Worm (Caenorhabditis elegans): ENCODE data around the gene ocr-3.

The ocr-3 gene

DNA sequence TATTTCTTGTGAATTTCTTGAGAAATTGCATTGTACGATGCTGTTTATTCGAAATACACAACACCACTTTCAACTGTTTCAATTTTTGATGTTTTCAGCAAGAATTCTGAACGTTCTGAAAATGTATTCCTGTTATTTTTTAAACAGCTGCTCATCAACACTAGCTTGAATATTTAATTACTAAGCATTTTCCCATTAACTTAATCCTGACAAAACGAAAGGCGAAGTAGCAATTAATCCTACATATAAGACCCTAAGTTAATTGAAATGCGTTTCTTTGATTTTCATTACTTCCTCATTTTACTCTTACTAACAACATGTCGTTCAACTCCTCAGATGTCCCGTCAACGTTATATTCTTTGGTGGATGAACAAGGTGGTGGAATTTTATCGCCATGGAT, at the start of gene ocr-3:
Gene ocr-3 (plus strand): TSS at position 301 of the 400 bp plus-strand sequence.
- no peak for TF ChIP-seq unc-62 (GFP tag; optimal IDR thresholded peaks at IDR 0.05)

DNA sequence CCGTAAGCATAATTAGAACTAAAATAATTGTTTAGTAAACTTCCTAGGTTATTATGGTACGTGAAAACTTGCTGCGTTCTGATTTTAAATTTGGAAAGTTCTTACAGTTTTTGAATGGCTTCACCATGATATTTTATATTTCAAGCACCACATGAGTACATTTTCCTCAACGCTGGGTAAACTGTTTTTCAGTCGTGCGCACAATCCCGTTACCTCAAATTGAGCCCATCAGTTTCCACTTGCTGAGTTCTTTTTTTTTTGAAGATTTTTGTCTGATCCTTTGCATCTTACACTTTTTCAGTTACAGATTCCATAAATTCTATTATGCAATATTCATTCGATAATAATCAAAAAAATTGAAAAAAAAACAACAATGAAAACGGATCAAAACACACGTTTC, 48.0 kb upstream of the ocr-3 start:
- no peak for TF ChIP-seq unc-62 (GFP tag; optimal IDR thresholded peaks at IDR 0.05)

DNA sequence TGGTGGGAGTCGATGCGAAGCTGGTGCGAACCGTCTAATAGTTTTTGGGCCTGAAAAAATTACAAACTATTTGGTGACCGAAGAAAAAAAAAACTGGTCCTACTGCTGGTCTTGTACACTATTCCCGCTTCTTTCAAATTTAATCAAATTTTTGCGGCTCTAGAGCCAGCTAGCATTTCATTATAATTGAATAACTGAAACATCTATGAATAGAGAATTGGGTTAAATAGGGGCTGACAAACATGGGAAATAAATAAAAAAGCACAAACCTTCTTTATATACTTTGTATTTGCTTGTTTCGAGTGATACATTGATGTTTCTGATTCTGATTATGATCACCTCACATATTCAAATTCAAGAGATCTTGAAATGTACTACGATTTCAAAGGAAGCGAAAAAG, 43.4 kb upstream of the ocr-3 start:
- no peak for TF ChIP-seq unc-62 (GFP tag; optimal IDR thresholded peaks at IDR 0.05)

DNA sequence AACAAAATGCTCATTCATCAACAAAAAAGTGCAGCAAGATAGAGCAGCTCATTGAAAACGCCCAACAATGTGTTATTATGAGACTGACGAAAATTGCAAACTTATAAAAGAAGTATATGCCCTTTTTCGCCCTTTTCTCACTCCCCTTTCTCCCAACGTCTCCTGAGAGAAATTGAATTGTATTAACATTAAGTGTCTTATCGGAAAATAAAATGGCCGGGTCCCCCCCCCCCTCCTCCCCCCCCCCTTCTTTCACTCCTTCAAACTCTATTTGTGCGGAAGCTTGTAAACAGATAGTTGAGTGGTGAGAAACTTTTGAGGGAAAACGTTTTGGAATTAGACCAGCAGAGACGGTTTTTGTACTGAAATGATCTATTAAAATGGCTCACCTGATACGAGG, 41.8 kb upstream of the ocr-3 start:
- no peak for TF ChIP-seq unc-62 (GFP tag; optimal IDR thresholded peaks at IDR 0.05)

DNA sequence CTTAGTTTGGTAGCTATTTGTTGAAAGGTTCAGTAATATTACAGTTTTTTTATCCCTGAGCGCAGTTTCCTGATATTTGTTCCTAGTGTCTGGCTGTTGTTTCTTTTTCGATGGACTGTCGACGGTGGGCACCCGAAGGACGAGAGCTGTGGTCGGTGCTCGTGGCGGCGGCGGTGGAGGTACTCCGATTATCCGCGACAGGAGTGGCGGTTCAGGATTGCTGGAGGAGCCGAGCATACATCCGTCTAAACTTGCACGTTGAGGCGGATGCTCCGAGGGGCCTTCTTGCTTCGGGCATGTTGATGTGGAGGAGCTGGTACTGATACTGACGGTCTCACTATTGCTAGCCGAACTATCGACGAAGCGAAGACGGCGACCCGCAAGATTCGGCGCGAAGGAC, 41.2 kb upstream of the ocr-3 start:
- no peak for TF ChIP-seq unc-62 (GFP tag; optimal IDR thresholded peaks at IDR 0.05)

DNA sequence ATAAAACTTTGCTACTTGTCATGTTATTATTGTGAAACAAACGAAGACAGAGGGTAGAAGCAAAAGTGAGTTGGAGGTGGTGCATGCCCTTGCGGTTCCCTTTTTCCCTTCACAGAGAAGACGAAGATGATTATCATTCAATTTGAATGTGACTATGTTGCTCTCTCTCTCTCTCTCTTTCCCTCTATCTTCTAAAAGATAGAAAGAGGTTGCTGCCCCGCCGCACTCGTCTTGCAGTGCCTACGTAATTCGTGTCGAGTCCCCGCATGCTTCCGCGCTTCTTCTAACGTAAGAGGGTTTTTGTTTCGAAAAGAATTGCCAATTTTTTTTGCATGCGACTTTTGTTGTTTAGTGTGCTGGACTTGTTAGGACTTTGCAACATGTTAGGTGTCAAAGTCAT, 40.3 kb upstream of the ocr-3 start:
- TF ChIP-seq unc-62 (GFP tag; optimal IDR thresholded peaks at IDR 0.05), result no peak

DNA sequence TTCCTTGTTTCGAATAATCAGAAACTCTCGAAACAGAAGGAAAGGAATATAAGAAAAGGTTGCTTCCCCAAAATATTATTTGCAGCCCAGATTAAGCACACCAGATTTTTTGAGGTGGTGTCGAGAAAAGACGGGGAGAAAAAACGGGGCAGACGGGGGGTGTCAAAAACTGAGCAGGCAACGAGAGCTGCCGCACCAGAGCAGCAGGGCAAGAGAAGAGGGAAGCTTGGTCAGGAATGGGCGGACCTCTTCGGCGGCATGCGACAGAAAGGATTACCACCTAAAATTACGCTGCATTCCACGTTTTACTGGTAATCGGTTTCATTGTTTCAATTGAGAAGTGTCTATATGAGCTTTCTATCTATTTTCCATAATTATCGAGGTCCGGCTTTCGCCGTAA, 36.5 kb upstream of the ocr-3 start:
- no peak for TF ChIP-seq unc-62 (GFP tag; optimal IDR thresholded peaks at IDR 0.05)

DNA sequence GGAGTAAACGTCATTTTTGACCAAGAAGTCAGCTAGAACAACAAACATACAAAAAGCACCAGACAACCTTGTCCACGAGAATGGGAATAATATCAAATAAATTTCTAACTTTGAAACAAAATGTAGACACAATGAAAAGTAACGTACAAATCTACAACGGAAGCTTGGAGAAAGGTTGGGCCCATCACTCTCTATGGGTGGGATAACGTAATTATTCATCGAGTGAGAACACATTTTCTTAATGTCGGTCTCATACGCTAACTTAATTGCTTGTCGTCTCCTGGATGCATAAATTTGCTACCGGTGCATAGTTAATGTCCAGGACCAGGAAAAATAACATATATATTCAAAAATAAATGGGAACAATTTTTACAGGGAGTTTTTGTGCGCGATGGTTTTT, 35.3 kb upstream of the ocr-3 start:
- TF ChIP-seq unc-62 (GFP tag; optimal IDR thresholded peaks at IDR 0.05), result no peak

DNA sequence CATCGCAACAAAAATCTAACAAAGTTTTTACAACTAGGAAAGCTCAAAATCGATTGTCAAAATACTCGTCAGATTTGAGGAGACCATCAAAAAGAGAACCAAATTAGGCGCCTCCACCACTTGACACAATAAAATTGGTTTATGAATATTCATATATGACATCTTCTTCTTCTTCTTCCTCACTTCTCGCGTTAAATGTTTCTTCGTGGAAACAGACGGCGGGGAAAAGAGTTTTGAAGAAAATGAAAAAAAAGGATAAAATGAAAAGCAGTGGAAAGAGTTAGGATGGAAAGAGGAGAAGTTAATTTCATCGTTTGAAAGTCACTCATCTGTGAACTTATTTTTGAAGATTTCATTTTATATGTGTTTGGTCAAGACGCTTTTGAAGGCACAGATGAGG, 33.6 kb upstream of the ocr-3 start:
- no peak for TF ChIP-seq unc-62 (GFP tag; optimal IDR thresholded peaks at IDR 0.05)

DNA sequence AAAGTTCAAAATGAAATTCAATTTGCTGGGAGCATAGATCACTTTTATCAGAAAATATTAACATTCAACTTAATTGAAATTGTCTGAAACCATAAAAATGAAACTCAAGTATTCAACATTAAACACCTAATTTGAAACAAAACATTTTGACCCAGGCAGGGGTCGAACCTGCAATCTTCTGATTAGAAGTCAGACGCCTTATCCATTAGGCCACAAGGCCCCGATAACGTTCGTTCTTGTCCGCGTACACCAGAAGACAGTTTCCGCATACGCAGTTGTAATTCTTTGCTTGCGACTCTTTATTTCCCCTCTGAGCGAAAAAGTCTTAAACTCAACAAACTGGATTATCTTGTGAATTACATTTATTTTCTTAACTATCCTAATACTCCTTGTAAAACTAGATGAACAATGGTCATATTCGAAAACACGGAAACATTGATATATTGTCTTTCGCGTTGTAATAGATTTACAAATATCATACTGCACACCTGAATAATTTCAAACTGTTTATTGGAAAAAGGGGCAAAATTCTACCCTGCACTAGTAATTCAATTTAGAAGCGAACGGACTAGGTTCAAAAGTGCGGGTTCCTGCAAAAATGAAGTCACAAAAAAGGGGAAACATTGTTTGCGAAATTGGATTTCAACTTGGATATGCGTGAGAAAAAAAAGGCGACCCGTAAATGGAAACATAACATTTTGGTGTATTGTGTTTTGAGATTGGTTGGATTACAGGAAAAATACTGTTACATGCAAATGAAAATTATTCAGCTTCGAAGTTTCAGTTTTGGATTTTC, 21.9 kb upstream of the ocr-3 start:
- no peak for TF ChIP-seq unc-62 (GFP tag; optimal IDR thresholded peaks at IDR 0.05)

DNA sequence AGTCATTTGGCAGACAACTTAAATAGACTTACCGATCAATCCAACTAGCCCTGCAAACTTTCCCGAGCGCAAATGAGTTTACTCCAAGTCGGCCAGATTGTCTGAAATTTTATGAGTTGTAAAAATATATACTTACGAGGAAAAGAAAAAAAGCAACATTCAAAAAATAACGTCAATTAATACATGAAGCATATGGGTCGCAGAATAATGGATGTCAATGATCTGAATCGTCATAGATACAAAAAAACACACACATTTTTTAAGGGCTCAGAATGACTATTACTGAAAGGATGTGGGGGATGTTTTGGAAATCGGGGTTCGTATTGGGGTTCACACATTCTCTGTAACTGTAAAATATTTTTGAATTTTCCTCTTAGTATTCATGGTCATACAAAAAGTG, 20.9 kb upstream of the ocr-3 start, which contains the start of gene unc-7:
Gene unc-7 (minus strand): TSS at position 101 of the 400 bp plus-strand sequence.
- TF ChIP-seq unc-62 (GFP tag; optimal IDR thresholded peaks at IDR 0.05), result no peak

DNA sequence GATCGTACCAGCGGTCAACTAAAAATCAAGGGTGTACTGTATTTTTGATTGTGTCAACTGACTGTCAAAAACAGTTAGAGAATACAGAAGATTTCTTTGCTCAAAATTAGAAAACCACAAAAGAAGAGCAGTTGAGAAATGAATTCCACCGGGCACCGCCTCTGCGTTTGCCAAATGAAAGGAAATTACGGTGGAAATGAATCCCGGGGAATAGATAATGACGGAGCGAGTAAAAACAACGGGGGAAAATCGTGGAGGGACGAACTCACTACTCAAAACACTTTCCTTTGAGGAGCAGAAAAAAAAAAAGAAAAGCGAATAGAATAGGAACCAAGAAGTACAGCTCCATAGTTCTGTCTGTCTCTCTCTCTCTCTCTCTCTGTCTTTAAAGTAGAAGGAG, 20.1 kb upstream of the ocr-3 start:
- TF ChIP-seq unc-62 (GFP tag; optimal IDR thresholded peaks at IDR 0.05), result no peak

DNA sequence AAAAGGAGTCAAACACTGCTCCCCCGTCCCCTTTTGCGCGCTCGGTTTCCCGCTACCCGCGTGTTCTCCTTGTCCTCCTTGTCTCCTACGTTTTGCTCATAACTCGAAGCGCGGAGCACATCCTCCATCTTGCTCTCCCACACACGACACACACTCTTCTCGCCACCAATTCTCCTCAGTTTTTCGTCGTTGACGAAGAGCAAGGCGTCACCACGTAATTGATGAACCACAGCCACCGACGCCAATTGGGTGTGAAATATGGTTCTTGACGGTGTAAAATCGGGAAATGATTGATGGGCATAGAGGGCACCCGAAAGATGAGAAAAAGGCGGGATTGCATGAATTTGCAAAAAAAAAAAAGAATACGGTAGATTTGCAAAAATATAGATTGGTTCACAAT, 19.7 kb upstream of the ocr-3 start:
- TF ChIP-seq unc-62 (GFP tag; optimal IDR thresholded peaks at IDR 0.05), result no peak

DNA sequence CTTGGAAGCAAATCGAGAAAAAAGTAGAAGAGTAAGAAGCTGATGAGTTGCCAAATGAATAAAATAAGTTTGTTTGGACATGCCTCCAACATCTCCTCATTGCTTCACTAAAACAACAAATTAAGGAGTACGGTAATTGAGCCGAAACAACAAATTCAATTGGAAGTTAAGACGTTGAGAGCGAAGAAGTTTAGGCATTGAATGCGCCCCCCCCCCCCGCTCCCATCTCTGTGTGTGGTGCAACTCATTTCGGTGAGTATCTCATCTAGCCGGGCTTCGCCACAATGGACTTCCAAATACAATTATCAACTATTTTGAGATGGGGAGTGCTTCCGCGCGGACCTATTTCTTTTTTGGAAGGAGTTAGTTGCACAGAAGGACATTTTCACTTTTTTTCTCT, 13.5 kb upstream of the ocr-3 start:
- no peak for TF ChIP-seq unc-62 (GFP tag; optimal IDR thresholded peaks at IDR 0.05)

DNA sequence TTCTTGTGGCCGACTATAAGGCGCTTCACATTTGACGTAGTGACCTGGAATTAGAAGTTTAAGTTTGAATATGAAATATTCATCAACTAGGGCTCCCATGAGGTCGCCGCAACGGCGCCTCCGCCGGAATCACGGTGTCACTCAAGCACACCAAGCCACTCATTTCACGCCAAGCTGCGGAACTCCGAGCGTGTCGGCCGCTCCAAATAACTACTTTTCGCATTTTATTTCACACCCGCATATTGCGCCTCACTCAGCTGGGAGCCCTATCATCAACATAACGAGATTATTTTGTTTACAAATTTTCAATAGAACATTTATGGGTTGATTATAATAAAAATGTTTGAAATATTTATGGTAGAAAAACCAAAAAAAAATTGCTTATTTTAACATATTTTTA, 10.7 kb upstream of the ocr-3 start:
- no peak for TF ChIP-seq unc-62 (GFP tag; optimal IDR thresholded peaks at IDR 0.05)

DNA sequence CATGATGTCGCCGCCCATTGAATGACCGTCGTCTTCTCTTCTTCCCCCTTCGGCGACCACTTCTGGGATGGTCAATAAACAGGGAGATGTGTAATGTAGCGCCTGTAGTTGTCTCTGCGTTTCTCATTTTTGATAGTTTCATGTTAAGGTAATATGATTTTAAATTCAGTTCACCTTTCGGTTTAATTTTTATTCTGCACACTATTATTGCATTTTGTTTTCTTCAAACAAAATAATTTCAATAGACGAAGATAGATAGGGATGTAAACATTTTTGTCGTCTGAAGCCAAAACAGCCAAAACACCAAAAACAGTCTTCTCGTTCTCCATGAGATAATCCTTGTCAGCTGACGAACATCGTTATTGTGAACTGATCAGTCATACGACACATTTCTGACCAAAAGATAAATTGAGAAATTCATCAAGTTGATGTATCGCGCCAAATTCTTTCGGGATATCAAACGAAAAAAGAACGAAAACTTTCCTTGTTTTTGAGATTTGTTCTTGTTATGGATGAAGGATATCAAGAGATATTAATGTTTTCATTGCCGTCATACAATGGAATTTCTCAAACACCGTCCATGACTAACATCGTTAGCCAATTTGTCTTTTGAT, 9.7 kb upstream of the ocr-3 start, which contains the start of gene C11G10.1:
Gene C11G10.1 (minus strand): TSS at position 51 of the 614 bp plus-strand sequence.
- TF ChIP-seq unc-62 (GFP tag; optimal IDR thresholded peaks at IDR 0.05), result no peak

DNA sequence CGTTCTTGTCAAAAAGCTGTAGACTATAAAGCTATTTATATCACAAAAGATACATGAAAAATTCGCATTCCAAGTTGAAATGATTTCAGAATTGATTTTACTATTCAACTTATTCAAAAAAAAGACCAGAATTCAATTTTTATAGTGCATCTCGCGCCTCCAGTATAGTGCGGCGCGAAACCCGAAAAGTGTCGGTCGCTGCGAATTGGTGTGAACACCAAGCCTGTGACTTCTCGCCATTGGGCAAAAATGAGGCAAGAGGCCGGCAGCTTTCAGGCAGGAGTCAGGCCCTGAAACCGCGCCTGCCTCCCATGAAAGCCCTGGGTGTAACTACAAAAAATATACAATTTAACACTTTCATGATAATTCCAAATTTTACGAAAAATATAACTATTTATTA, 9.2 kb upstream of the ocr-3 start:
- no peak for TF ChIP-seq unc-62 (GFP tag; optimal IDR thresholded peaks at IDR 0.05)

Measured in whole organism, dauer.